Worm (Caenorhabditis elegans) whole organism, late embryonic: ENCODE measurements around the gene npr-32.

Experiments
- C08G9.2 ChIP-seq: sonication (generic microtip); optimal IDR thresholded peaks from 2 replicates; lab custom pipeline; 2016; ENCODE audit warnings: mild to moderate bottlenecking, missing genetic modification characterization, moderate library complexity, missing compliant biosample characterization
- F13H6.1 ChIP-seq: sonication (generic microtip); optimal IDR thresholded peaks from 2 replicates; lab custom pipeline; 2016; ENCODE audit warnings: missing genetic modification characterization, missing compliant biosample characterization
- K09A11.1 ChIP-seq: sonication (generic microtip); optimal IDR thresholded peaks from 2 replicates; lab custom pipeline; 2017; ENCODE audit warnings: antibody characterized with exemption, mild to moderate bottlenecking, missing genetic modification characterization, missing compliant biosample characterization; ENCODE audit not compliant: insufficient read depth
- T23F11.4 ChIP-seq: fragments of 200-800 bp; sonication (Bioruptor generic); optimal IDR thresholded peaks from 2 replicates; lab custom pipeline; 2018; ENCODE audit warnings: mild to moderate bottlenecking, missing genetic modification characterization, missing compliant biosample characterization
- Y22D7AL.16 ChIP-seq: sonication (generic microtip); optimal IDR thresholded peaks from 2 replicates; lab custom pipeline; 2016; ENCODE audit warnings: missing genetic modification characterization, missing compliant biosample characterization
- ahr-1 ChIP-seq: sonication (generic microtip); optimal IDR thresholded peaks from 2 replicates; lab custom pipeline; 2016; ENCODE audit warnings: missing genetic modification characterization, missing compliant biosample characterization
- ama-1 ChIP-seq: fragments of 150-350 bp; optimal IDR thresholded peaks from 2 replicates; lab custom pipeline; 2014
- ceh-14 ChIP-seq: sonication (generic microtip); optimal IDR thresholded peaks from 2 replicates; lab custom pipeline; 2016; ENCODE audit warnings: missing genotype, missing genetic modification characterization, missing compliant biosample characterization
- ceh-19 ChIP-seq: fragments of 200-800 bp; sonication (Bioruptor generic); optimal IDR thresholded peaks from 2 replicates; lab custom pipeline; 2018; ENCODE audit warnings: mild to moderate bottlenecking, missing genetic modification characterization, missing compliant biosample characterization
- ceh-2 ChIP-seq: sonication (generic microtip); optimal IDR thresholded peaks from 2 replicates; lab custom pipeline; 2016; ENCODE audit warnings: missing genotype, missing genetic modification characterization, missing compliant biosample characterization
- ceh-22 ChIP-seq: sonication (generic microtip); optimal IDR thresholded peaks from 2 replicates; lab custom pipeline; 2017; ENCODE audit warnings: missing biosample characterization, missing genetic modification characterization
- ceh-24 ChIP-seq: sonication (generic microtip); optimal IDR thresholded peaks from 2 replicates; lab custom pipeline; 2016; ENCODE audit warnings: mild to moderate bottlenecking, missing genetic modification characterization, missing compliant biosample characterization
- ceh-30 ChIP-seq: fragments of 150-350 bp; optimal IDR thresholded peaks from 2 replicates; lab custom pipeline; 2014; ENCODE audit warnings: missing biosample characterization, missing genetic modification characterization
- ceh-31 ChIP-seq: sonication (generic microtip); optimal IDR thresholded peaks from 2 replicates; lab custom pipeline; 2016; ENCODE audit warnings: missing genetic modification characterization, missing compliant biosample characterization
- ceh-48 ChIP-seq: sonication (generic microtip); optimal IDR thresholded peaks from 2 replicates; lab custom pipeline; 2016; ENCODE audit warnings: missing genetic modification characterization, inconsistent platforms, missing compliant biosample characterization
- ceh-9 ChIP-seq: sonication (generic microtip); optimal IDR thresholded peaks from 2 replicates; lab custom pipeline; 2016; ENCODE audit warnings: mild to moderate bottlenecking, missing genetic modification characterization, inconsistent platforms, missing compliant biosample characterization
- che-1 ChIP-seq: sonication (generic microtip); optimal IDR thresholded peaks from 2 replicates; lab custom pipeline; 2016; ENCODE audit warnings: mild to moderate bottlenecking, missing genetic modification characterization, missing compliant biosample characterization
- dmd-4 ChIP-seq: sonication (generic microtip); optimal IDR thresholded peaks from 2 replicates; lab custom pipeline; 2016; ENCODE audit warnings: borderline replicate concordance, missing genetic modification characterization, missing compliant biosample characterization
- dve-1 ChIP-seq: sonication (generic microtip); optimal IDR thresholded peaks from 2 replicates; lab custom pipeline; 2017; ENCODE audit warnings: antibody characterized with exemption, mild to moderate bottlenecking, missing genetic modification characterization, missing compliant biosample characterization
- elt-4 ChIP-seq: sonication (generic microtip); optimal IDR thresholded peaks from 2 replicates; lab custom pipeline; 2016; ENCODE audit warnings: missing genetic modification characterization, missing compliant biosample characterization
- ets-4 ChIP-seq: sonication (generic microtip); optimal IDR thresholded peaks from 2 replicates; lab custom pipeline; 2016; ENCODE audit warnings: missing genetic modification characterization, missing compliant biosample characterization
- eyg-1 ChIP-seq: sonication (generic microtip); optimal IDR thresholded peaks from 2 replicates; lab custom pipeline; 2016; ENCODE audit warnings: missing genotype, missing genetic modification characterization, missing compliant biosample characterization
- fkh-10 ChIP-seq: fragments of 150-350 bp; optimal IDR thresholded peaks from 2 replicates; lab custom pipeline; 2014; ENCODE audit warnings: missing biosample characterization, missing genetic modification reagents, missing genetic modification characterization
- gmeb-2 ChIP-seq: sonication (generic microtip); optimal IDR thresholded peaks from 2 replicates; lab custom pipeline; 2016; ENCODE audit warnings: missing genetic modification characterization, inconsistent platforms, missing compliant biosample characterization
- hlh-13 ChIP-seq: fragments of 200-800 bp; sonication (Bioruptor generic); optimal IDR thresholded peaks from 2 replicates; lab custom pipeline; 2018; ENCODE audit warnings: mild to moderate bottlenecking, missing genetic modification characterization, missing compliant biosample characterization
- hlh-15 ChIP-seq: sonication (generic microtip); optimal IDR thresholded peaks from 2 replicates; lab custom pipeline; 2016; ENCODE audit warnings: missing genetic modification characterization, missing compliant biosample characterization
- hlh-30 ChIP-seq: sonication (generic microtip); optimal IDR thresholded peaks from 2 replicates; lab custom pipeline; 2017; ENCODE audit warnings: antibody characterized with exemption, missing genetic modification characterization, missing compliant biosample characterization; ENCODE audit not compliant: insufficient read depth
- hlh-8 ChIP-seq: sonication (generic microtip); optimal IDR thresholded peaks from 2 replicates; lab custom pipeline; 2016; ENCODE audit warnings: missing genotype, missing genetic modification characterization, missing compliant biosample characterization
- lim-6 ChIP-seq: sonication (generic microtip); optimal IDR thresholded peaks from 2 replicates; lab custom pipeline; 2016; ENCODE audit warnings: missing genetic modification characterization, missing compliant biosample characterization
- madf-2 ChIP-seq: sonication (generic microtip); optimal IDR thresholded peaks from 2 replicates; lab custom pipeline; 2017; ENCODE audit warnings: missing genetic modification characterization, missing compliant biosample characterization
- mec-3 ChIP-seq: sonication (generic microtip); optimal IDR thresholded peaks from 2 replicates; lab custom pipeline; 2016; ENCODE audit warnings: borderline replicate concordance, missing genetic modification characterization, missing compliant biosample characterization
- nfya-1 ChIP-seq: sonication (generic microtip); optimal IDR thresholded peaks from 2 replicates; lab custom pipeline; 2017; ENCODE audit warnings: missing genetic modification characterization, mild to moderate bottlenecking, missing compliant biosample characterization, antibody characterized with exemption, moderate library complexity
- nhr-11 ChIP-seq: fragments of 150-350 bp; optimal IDR thresholded peaks from 2 replicates; lab custom pipeline; 2014; ENCODE audit warnings: missing biosample characterization, missing genetic modification characterization
- nhr-232 ChIP-seq: sonication (generic microtip); optimal IDR thresholded peaks from 2 replicates; lab custom pipeline; 2016; ENCODE audit warnings: missing genetic modification characterization, missing compliant biosample characterization
- npax-4 ChIP-seq: sonication (generic microtip); optimal IDR thresholded peaks from 2 replicates; lab custom pipeline; 2016; ENCODE audit warnings: missing genetic modification characterization, missing compliant biosample characterization
- odd-2 ChIP-seq: sonication (generic microtip); optimal IDR thresholded peaks from 2 replicates; lab custom pipeline; 2017; ENCODE audit warnings: antibody characterized with exemption, mild to moderate bottlenecking, missing genetic modification characterization, missing compliant biosample characterization
- pag-3 ChIP-seq: sonication (generic microtip); optimal IDR thresholded peaks from 2 replicates; lab custom pipeline; 2016; ENCODE audit warnings: missing compliant biosample characterization, missing genetic modification characterization, borderline replicate concordance
- pat-9 ChIP-seq: fragments of 200-800 bp; sonication (Bioruptor generic); optimal IDR thresholded peaks from 2 replicates; lab custom pipeline; 2018; ENCODE audit warnings: mild to moderate bottlenecking, missing genetic modification characterization, moderate library complexity, missing compliant biosample characterization
- pha-2 ChIP-seq: sonication (generic microtip); optimal IDR thresholded peaks from 2 replicates; lab custom pipeline; 2017; ENCODE audit warnings: mild to moderate bottlenecking, missing genetic modification characterization, missing compliant biosample characterization
- pqm-1 ChIP-seq: sonication (generic microtip); optimal IDR thresholded peaks from 2 replicates; lab custom pipeline; 2016; ENCODE audit warnings: missing genetic modification characterization, missing compliant biosample characterization
- pros-1 ChIP-seq: fragments of 150-350 bp; optimal IDR thresholded peaks from 2 replicates; lab custom pipeline; 2014; ENCODE audit warnings: missing biosample characterization, missing genetic modification reagents, missing genetic modification characterization
- ref-2 ChIP-seq: sonication (generic microtip); optimal IDR thresholded peaks from 2 replicates; lab custom pipeline; 2016; ENCODE audit warnings: missing genetic modification characterization, missing compliant biosample characterization
- sdc-2 ChIP-seq: sonication (generic microtip); optimal IDR thresholded peaks from 2 replicates; lab custom pipeline; 2016; ENCODE audit warnings: missing genotype, missing genetic modification characterization, missing compliant biosample characterization
- sox-2 ChIP-seq: fragments of 200-800 bp; sonication (Bioruptor generic); IDR thresholded peaks from 2 replicates; pipeline ENCODE4 v1.3.6; 2022; ENCODE audit warnings: missing genetic modification reagents, missing genetic modification characterization, missing compliant biosample characterization
- sox-4 ChIP-seq: sonication (generic microtip); optimal IDR thresholded peaks from 2 replicates; lab custom pipeline; 2017; ENCODE audit warnings: mild to moderate bottlenecking, missing genetic modification characterization, inconsistent platforms, missing compliant biosample characterization
- syd-9 ChIP-seq: sonication (generic microtip); optimal IDR thresholded peaks from 2 replicates; lab custom pipeline; 2016; ENCODE audit warnings: mild to moderate bottlenecking, missing genetic modification characterization, moderate library complexity, missing compliant biosample characterization
- ttx-3 ChIP-seq: sonication (generic microtip); optimal IDR thresholded peaks from 2 replicates; lab custom pipeline; 2016; ENCODE audit warnings: missing genetic modification reagents, missing genetic modification characterization, missing compliant biosample characterization
- unc-3 ChIP-seq, 2 experiments: fragments of 200-800 bp in 1 of 2; sonication (Bioruptor generic) in 1 of 2; sonication (generic microtip) in 1 of 2; conservative IDR thresholded peaks in 1 of 2; optimal IDR thresholded peaks in 1 of 2; 2 replicates each; pipeline versions ENCODE4 v1.3.6 to Lab custom; 2016 to 2022; ENCODE audit warnings: missing compliant biosample characterization in 2 of 2, missing genetic modification characterization in 2 of 2, missing genetic modification reagents in 1 of 2
- unc-42 ChIP-seq: sonication (generic microtip); optimal IDR thresholded peaks from 2 replicates; lab custom pipeline; 2016; ENCODE audit warnings: missing genotype, missing genetic modification characterization, missing compliant biosample characterization
- unc-55 ChIP-seq: sonication (generic microtip); optimal IDR thresholded peaks from 2 replicates; lab custom pipeline; 2017; ENCODE audit warnings: missing biosample characterization, missing genetic modification reagents, missing genetic modification characterization
- zip-5 ChIP-seq: sonication (generic microtip); optimal IDR thresholded peaks from 2 replicates; lab custom pipeline; 2016; ENCODE audit warnings: missing genetic modification characterization, missing compliant biosample characterization
- ztf-16 ChIP-seq: sonication (generic microtip); optimal IDR thresholded peaks from 2 replicates; lab custom pipeline; 2017; ENCODE audit warnings: missing genetic modification characterization, missing compliant biosample characterization

Gene npr-32

ce11 chrIV:17249691-17250181 is 18.9 kb upstream of the npr-32 start, which contains the start of gene eelo-2:
Gene eelo-2, plus strand, starts transcription at chrIV:17250131.
- TF ChIP-seq ceh-22 (tag; lab: Kevin White, UChicago) (no peak), ceh-2 (peak; percentile 49), ttx-3 (peak; percentile 6), ceh-48 (peak; percentile 50), ets-4 (peak; percentile 69), T23F11.4 (GFP tag; lab: Kevin White, UChicago) (no peak), ceh-24 (tag; lab: Kevin White, UChicago) (no peak), gmeb-2 (tag; lab: Kevin White, UChicago) (peak; percentile 54), lim-6 (tag; lab: Kevin White, UChicago) (peak; percentile 47), npax-4 (tag; lab: Kevin White, UChicago) (no peak), zip-5 (tag; lab: Kevin White, UChicago) (no peak), ceh-9 (no peak), nhr-232 (tag; lab: Kevin White, UChicago) (no peak), sox-4 (tag; lab: Kevin White, UChicago) (no peak), mec-3 (tag; lab: Kevin White, UChicago) (no peak), sdc-2 (peak; percentile 46), ceh-14 (peak; percentile 49), hlh-30 (tag; lab: Kevin White, UChicago) (peak; percentile 60), Y22D7AL.16 (tag; lab: Kevin White, UChicago) (peak; percentile 10), hlh-8 (tag; lab: Kevin White, UChicago) (peak; percentile 20), dmd-4 (tag; lab: Kevin White, UChicago) (peak; percentile 45), odd-2 (tag; lab: Kevin White, UChicago) (no peak), ref-2 (tag; lab: Kevin White, UChicago) (peak; percentile 82), unc-42 (tag; lab: Kevin White, UChicago) (peak; percentile 89), unc-3 (GFP tag; conservative IDR thresholded peaks at IDR 0.05; lab: Robert Waterston, UW) (peak; percentile 37; the same call in 1 of the 2 replicates), unc-3 (tag; optimal IDR thresholded peaks at IDR 0.05; lab: Kevin White, UChicago) (peak; percentile 30), pqm-1 (peak; percentile 84), unc-55 (GFP tag; lab: Kevin White, UChicago) (peak; percentile 83), pat-9 (peak; percentile 51), ceh-31 (tag; lab: Kevin White, UChicago) (peak; percentile 86), hlh-15 (tag; lab: Kevin White, UChicago) (no peak), C08G9.2 (tag; lab: Kevin White, UChicago) (peak; percentile 46), fkh-10 (peak; percentile 57), sox-2 (0 out of 2 replicates have a peak, but pooled peaks have one; percentile 34), K09A11.1 (tag; lab: Kevin White, UChicago) (peak; percentile 40), ztf-16 (tag; lab: Kevin White, UChicago) (peak; percentile 69), pros-1 (peak; percentile 92), ahr-1 (peak; percentile 2), pag-3 (tag; lab: Kevin White, UChicago) (no peak), syd-9 (tag; lab: Kevin White, UChicago) (peak; percentile 22), ceh-19 (GFP tag; lab: Kevin White, UChicago) (peak; percentile 6), ama-1 (lab: Kevin White, UChicago) (no peak), ceh-30 (peak; percentile 99), hlh-13 (GFP tag; lab: Kevin White, UChicago) (no peak), madf-2 (tag; lab: Kevin White, UChicago) (peak; percentile 33), pha-2 (tag; lab: Kevin White, UChicago) (no peak), che-1 (tag; lab: Kevin White, UChicago) (no peak), F13H6.1 (tag; lab: Kevin White, UChicago) (peak; percentile 35), nfya-1 (tag; lab: Kevin White, UChicago) (peak; percentile 93), eyg-1 (tag; lab: Kevin White, UChicago) (no peak), dve-1 (peak; percentile 88), nhr-11 (no peak), elt-4 (no peak)
